Worm (Caenorhabditis elegans) whole organism, L2 larva: ENCODE measurements around the gene nhl-3.

Source experiments
- C34F6.9 ChIP-seq: fragments of 150-350 bp; optimal IDR thresholded peaks from 2 replicates; lab custom pipeline; 2014; ENCODE audit warnings: missing biosample characterization, missing genetic modification characterization
- R02D3.7 ChIP-seq: fragments of 150-350 bp; optimal IDR thresholded peaks from 2 replicates; lab custom pipeline; 2014; ENCODE audit warnings: missing biosample characterization, missing genetic modification characterization
- Y55F3AM.14 ChIP-seq: fragments of 200-800 bp; sonication (Bioruptor generic); optimal IDR thresholded peaks from 2 replicates; lab custom pipeline; 2018; ENCODE audit warnings: mild to moderate bottlenecking, missing genetic modification characterization, missing compliant biosample characterization
- alr-1 ChIP-seq: fragments of 150-350 bp; optimal IDR thresholded peaks from 2 replicates; lab custom pipeline; 2014; ENCODE audit warnings: missing biosample characterization, missing genetic modification characterization
- aly-2 ChIP-seq: fragments of 150-350 bp; optimal IDR thresholded peaks from 2 replicates; lab custom pipeline; 2014; ENCODE audit warnings: missing biosample characterization, missing genetic modification characterization
- blmp-1 ChIP-seq: sonication (generic microtip); optimal IDR thresholded peaks from 2 replicates; lab custom pipeline; 2017; ENCODE audit warnings: missing genetic modification characterization, mild to moderate bottlenecking, missing compliant biosample characterization, antibody characterized with exemption, moderate library complexity; ENCODE audit not compliant: insufficient read depth
- ceh-82 ChIP-seq: fragments of 150-350 bp; optimal IDR thresholded peaks from 2 replicates; lab custom pipeline; 2014; ENCODE audit warnings: missing biosample characterization, missing genetic modification characterization
- egl-27 ChIP-seq: sonication (generic microtip); optimal IDR thresholded peaks from 3 replicates; lab custom pipeline; 2017; ENCODE audit warnings: missing biosample characterization, missing genetic modification reagents, missing genetic modification characterization
- fos-1 ChIP-seq: fragments of 150-350 bp; optimal IDR thresholded peaks from 2 replicates; lab custom pipeline; 2014; ENCODE audit warnings: missing biosample characterization, missing genetic modification characterization
- gmeb-1 ChIP-seq: fragments of 150-350 bp; optimal IDR thresholded peaks from 2 replicates; lab custom pipeline; 2014; ENCODE audit warnings: missing biosample characterization, missing genetic modification characterization
- lin-11 ChIP-seq: fragments of 150-350 bp; sonication (generic microtip); optimal IDR thresholded peaks from 2 replicates; lab custom pipeline; 2014; ENCODE audit warnings: missing biosample characterization, missing genetic modification characterization, inconsistent platforms, mixed read lengths
- lin-13 ChIP-seq: fragments of 150-350 bp; optimal IDR thresholded peaks from 2 replicates; lab custom pipeline; 2014; ENCODE audit warnings: missing biosample characterization, missing genetic modification reagents, missing genetic modification characterization
- lsy-2 ChIP-seq, 2 experiments: fragments of 150-350 bp in 1 of 2; sonication (generic microtip) in 1 of 2; optimal IDR thresholded peaks; 2 replicates each; lab custom pipeline; 2014 to 2017; ENCODE audit warnings: missing biosample characterization in 2 of 2, missing genetic modification characterization in 2 of 2
- mab-5 ChIP-seq: fragments of 150-350 bp; optimal IDR thresholded peaks from 2 replicates; lab custom pipeline; 2014; ENCODE audit warnings: missing biosample characterization, missing genetic modification characterization
- mbf-1 ChIP-seq: sonication (generic microtip); optimal IDR thresholded peaks from 2 replicates; lab custom pipeline; 2017; ENCODE audit warnings: missing biosample characterization, missing genetic modification characterization
- mdl-1 ChIP-seq, 2 experiments: fragments of 150-350 bp in 1 of 2; sonication (generic microtip) in 1 of 2; optimal IDR thresholded peaks; 2 replicates each; lab custom pipeline; 2017; ENCODE audit warnings: missing biosample characterization in 2 of 2, missing genetic modification characterization in 2 of 2
- nhr-10 ChIP-seq: sonication (generic microtip); optimal IDR thresholded peaks from 2 replicates; lab custom pipeline; 2017; ENCODE audit warnings: missing biosample characterization, missing genetic modification characterization
- nhr-11 ChIP-seq: fragments of 150-350 bp; optimal IDR thresholded peaks from 2 replicates; lab custom pipeline; 2014; ENCODE audit warnings: missing biosample characterization, missing genetic modification characterization
- nhr-12 ChIP-seq: fragments of 150-350 bp; optimal IDR thresholded peaks from 2 replicates; lab custom pipeline; 2014; ENCODE audit warnings: missing biosample characterization, missing genetic modification characterization
- nhr-129 ChIP-seq: fragments of 150-350 bp; optimal IDR thresholded peaks from 2 replicates; lab custom pipeline; 2014; ENCODE audit warnings: missing biosample characterization, missing genetic modification characterization
- nhr-21 ChIP-seq: fragments of 150-350 bp; optimal IDR thresholded peaks from 2 replicates; lab custom pipeline; 2014; ENCODE audit warnings: missing biosample characterization, missing genetic modification characterization
- nhr-23 ChIP-seq: fragments of 150-350 bp; optimal IDR thresholded peaks from 2 replicates; lab custom pipeline; 2014; ENCODE audit warnings: missing biosample characterization, missing genetic modification reagents, missing genetic modification characterization
- nhr-237 ChIP-seq: fragments of 150-350 bp; optimal IDR thresholded peaks from 2 replicates; lab custom pipeline; 2014; ENCODE audit warnings: missing biosample characterization, missing genetic modification characterization
- nhr-25 ChIP-seq: fragments of 150-350 bp; sonication (generic microtip); optimal IDR thresholded peaks from 3 replicates; lab custom pipeline; 2014; ENCODE audit warnings: missing biosample characterization, missing genetic modification characterization
- nhr-77 ChIP-seq: fragments of 150-350 bp; optimal IDR thresholded peaks from 2 replicates; lab custom pipeline; 2014; ENCODE audit warnings: missing biosample characterization, missing genetic modification characterization
- peb-1 ChIP-seq: fragments of 150-350 bp; optimal IDR thresholded peaks from 2 replicates; lab custom pipeline; 2014; ENCODE audit warnings: missing biosample characterization, missing genetic modification characterization
- sem-4 ChIP-seq: fragments of 150-350 bp; optimal IDR thresholded peaks from 2 replicates; lab custom pipeline; 2014; ENCODE audit warnings: missing biosample characterization, missing genetic modification reagents, missing genetic modification characterization
- skn-1 ChIP-seq: sonication (generic microtip); optimal IDR thresholded peaks from 2 replicates; lab custom pipeline; 2017; ENCODE audit warnings: missing biosample characterization, missing genetic modification characterization
- sma-3 ChIP-seq: sonication (generic microtip); optimal IDR thresholded peaks from 2 replicates; lab custom pipeline; 2016; ENCODE audit warnings: missing genetic modification reagents, missing genetic modification characterization, missing compliant biosample characterization
- snpc-4 ChIP-seq: fragments of 150-350 bp; optimal IDR thresholded peaks from 2 replicates; lab custom pipeline; 2014; ENCODE audit warnings: missing biosample characterization, missing genetic modification characterization
- unc-39 ChIP-seq: fragments of 150-350 bp; optimal IDR thresholded peaks from 2 replicates; lab custom pipeline; 2014; ENCODE audit warnings: missing biosample characterization, missing genetic modification characterization
- unc-55 ChIP-seq: fragments of 150-350 bp; sonication (generic microtip); optimal IDR thresholded peaks from 3 replicates; lab custom pipeline; 2014; ENCODE audit warnings: missing biosample characterization, missing genetic modification reagents, missing genetic modification characterization
- unc-62 ChIP-seq: fragments of 150-350 bp; optimal IDR thresholded peaks from 2 replicates; lab custom pipeline; 2014; ENCODE audit warnings: missing biosample characterization, missing genetic modification reagents, missing genetic modification characterization
- zag-1 ChIP-seq: fragments of 150-350 bp; optimal IDR thresholded peaks from 2 replicates; lab custom pipeline; 2014; ENCODE audit warnings: missing biosample characterization, missing genetic modification characterization
- ztf-11 ChIP-seq: sonication (generic microtip); optimal IDR thresholded peaks from 2 replicates; lab custom pipeline; 2017; ENCODE audit warnings: missing biosample characterization, missing genetic modification characterization

Gene nhl-3

ce11 chrII:602020-602419 is at the start of gene nhl-3:
TSS of gene nhl-3 (minus strand) at chrII:602120.
- TF ChIP-seq snpc-4 (tag; lab: Kevin White, UChicago), result no peak
- no peak for TF ChIP-seq nhr-11 (tag; lab: Kevin White, UChicago)
- TF ChIP-seq nhr-12, result no peak
- TF ChIP-seq mbf-1 (tag; lab: Kevin White, UChicago), result no peak

- TF ChIP-seq lsy-2 (tag; optimal IDR thresholded peaks at IDR 0.05; lab: Kevin White, UChicago) (no peak), peb-1 (tag; lab: Kevin White, UChicago) (no peak), sma-3 (GFP tag; lab: Kevin White, UChicago) (no peak), lin-13 (GFP tag; lab: Kevin White, UChicago) (no peak), mab-5 (tag; lab: Kevin White, UChicago) (no peak), unc-55 (GFP tag; lab: Kevin White, UChicago) (no peak), lin-11 (tag; lab: Kevin White, UChicago) (no peak), sem-4 (tag; lab: Kevin White, UChicago) (no peak), C34F6.9 (no peak), nhr-25 (tag; lab: Kevin White, UChicago) (no peak), nhr-10 (tag; lab: Kevin White, UChicago) (no peak), unc-62 (GFP tag; lab: Kevin White, UChicago) (no peak), zag-1 (no peak), blmp-1 (no peak), unc-39 (tag; lab: Kevin White, UChicago) (no peak), ztf-11 (no peak), nhr-11 (tag; lab: Kevin White, UChicago) (no peak), nhr-12 (no peak), skn-1 (tag; lab: Kevin White, UChicago) (no peak), gmeb-1 (no peak)
Measured at ce11 chrII:651324-651723, 49.4 kb upstream of the nhl-3 start.

- no peak for TF ChIP-seq lin-11 (tag; lab: Kevin White, UChicago)
- no peak for TF ChIP-seq nhr-25 (tag; lab: Kevin White, UChicago)
- peak; percentile 7 for TF ChIP-seq fos-1
- TF ChIP-seq nhr-11 (tag; lab: Kevin White, UChicago), result no peak
- peak; percentile 10 for TF ChIP-seq nhr-129
- TF ChIP-seq lin-13 (GFP tag; lab: Kevin White, UChicago), result no peak
- no peak for TF ChIP-seq skn-1 (tag; lab: Kevin White, UChicago)
- TF ChIP-seq unc-55 (GFP tag; lab: Kevin White, UChicago), result peak; percentile 58
- TF ChIP-seq peb-1 (tag; lab: Kevin White, UChicago), result no peak
- TF ChIP-seq ceh-82 (tag; lab: Kevin White, UChicago), result no peak
- TF ChIP-seq alr-1 (tag; lab: Kevin White, UChicago), result no peak
- TF ChIP-seq nhr-10 (tag; lab: Kevin White, UChicago), result no peak
- no peak for TF ChIP-seq C34F6.9
- no peak for TF ChIP-seq mdl-1 (tag; optimal IDR thresholded peaks at IDR 0.05; lab: Kevin White, UChicago)
- TF ChIP-seq lsy-2 (tag; optimal IDR thresholded peaks at IDR 0.05; lab: Kevin White, UChicago), result peak in 1 of 2 experiments; percentile 67
- no peak for TF ChIP-seq Y55F3AM.14 (GFP tag; lab: Kevin White, UChicago)
- no peak for TF ChIP-seq nhr-12
- no peak for TF ChIP-seq egl-27 (tag; lab: Kevin White, UChicago)
- peak; percentile 31 for TF ChIP-seq gmeb-1
- TF ChIP-seq nhr-23 (tag; lab: Kevin White, UChicago), result no peak
- TF ChIP-seq nhr-77 (tag; lab: Kevin White, UChicago), result no peak
Measured at ce11 chrII:650321-651005, 48.5 kb upstream of the nhl-3 start, which contains the start of the genes K07E8.7 and frpr-14. TSS of gene K07E8.7 (minus strand) at chrII:650367. TSS of gene frpr-14 (plus strand) at chrII:650955.

- TF ChIP-seq alr-1 (tag; lab: Kevin White, UChicago), result no peak
Measured at ce11 chrII:643733-644132, 41.8 kb upstream of the nhl-3 start.

DNA sequence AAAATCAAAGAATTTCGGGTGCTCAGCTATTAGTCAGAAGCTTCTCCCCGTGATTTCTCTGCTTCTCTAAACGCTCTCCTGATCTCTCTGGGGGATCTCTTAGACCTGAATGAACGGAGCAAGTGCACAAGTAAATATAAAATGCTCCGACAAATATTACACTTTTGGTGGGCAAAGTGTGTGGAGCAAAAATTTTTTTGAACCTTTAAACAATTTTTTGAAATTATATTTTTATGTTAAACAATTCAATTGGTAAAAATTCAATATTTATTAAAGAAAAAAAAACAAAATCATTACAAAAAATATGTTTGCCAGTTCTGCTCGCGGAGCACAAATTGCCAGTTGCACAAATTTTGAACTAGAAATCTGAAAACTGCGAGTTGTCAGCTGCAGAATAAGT is 37.5 kb upstream of the nhl-3 start, which contains the start of gene K07E8.6:
K07E8.6 (minus strand) TSS at position 101 of the 400 bp plus-strand sequence.
- TF ChIP-seq sma-3 (GFP tag; lab: Kevin White, UChicago), result no peak
- TF ChIP-seq lin-11 (tag; lab: Kevin White, UChicago), result no peak
- TF ChIP-seq nhr-23 (tag; lab: Kevin White, UChicago), result no peak
- no peak for TF ChIP-seq aly-2
- TF ChIP-seq nhr-25 (tag; lab: Kevin White, UChicago), result no peak
- TF ChIP-seq nhr-21 (tag; lab: Kevin White, UChicago), result no peak
- peak; percentile 12 for TF ChIP-seq C34F6.9
- TF ChIP-seq nhr-237, result no peak
- no peak for TF ChIP-seq R02D3.7 (tag; lab: Kevin White, UChicago)
